Worm (Caenorhabditis elegans): ENCODE results near the gene mxl-3.

mxl-3 gene

ce11 chrX:13311641-13312423 is 38.8 kb downstream of the mxl-3 start, which contains the start of gene F46G10.1:
Gene F46G10.1 (minus strand): TSS chrX:13311755.
- TF ChIP-seq nhr-80 (tag; optimal IDR thresholded peaks at IDR 0.05) (peak; percentile 56), nhr-179 (tag; optimal IDR thresholded peaks at IDR 0.05) (no peak), bed-1 (GFP tag; IDR thresholded peaks at IDR 0.05) (no peak), unc-62 (GFP tag; optimal IDR thresholded peaks at IDR 0.05) (no peak), snpc-4 (GFP tag; optimal IDR thresholded peaks at IDR 0.05) (no peak), snpc-4 (tag; optimal IDR thresholded peaks at IDR 0.05) (no peak), ztf-22 (GFP tag; optimal IDR thresholded peaks at IDR 0.05) (no peak), attf-6 (GFP tag; IDR thresholded peaks at IDR 0.05) (no peak), nfyb-1 (GFP tag; IDR thresholded peaks at IDR 0.05) (peak; percentile 57)

- TF ChIP-seq snpc-4 (GFP tag; optimal IDR thresholded peaks at IDR 0.05) (no peak), snpc-4 (tag; optimal IDR thresholded peaks at IDR 0.05) (no peak), tbp1 (GFP tag; optimal IDR thresholded peaks at IDR 0.05) (peak; percentile 32), him-1 (tag; optimal IDR thresholded peaks at IDR 0.05) (no peak), ets-4 (GFP tag; optimal IDR thresholded peaks at IDR 0.05) (peak; percentile 56), atf-7 (tag; optimal IDR thresholded peaks at IDR 0.05) (peak; percentile 12), let-607 (tag; optimal IDR thresholded peaks at IDR 0.05) (peak in 1 of 2 experiments; percentile 35), ZK185.1 (tag; optimal IDR thresholded peaks at IDR 0.05; ENCODE audit: poor library complexity, severe bottlenecking) (peak; percentile 39), cebp-1 (GFP tag; IDR thresholded peaks at IDR 0.05) (peak; percentile 41; the same call in 1 of the 2 replicates), cebp-1 (tag; optimal IDR thresholded peaks at IDR 0.05) (peak; percentile 51), nhr-80 (tag; optimal IDR thresholded peaks at IDR 0.05) (peak; percentile 94), rec-8 (tag; optimal IDR thresholded peaks at IDR 0.05) (no peak), attf-5 (GFP tag; optimal IDR thresholded peaks at IDR 0.05) (peak; percentile 2), ztf-22 (GFP tag; optimal IDR thresholded peaks at IDR 0.05) (peak; percentile 14), dox-1 (GFP tag; IDR thresholded peaks at IDR 0.05) (peak; percentile 69; the same call in 1 of the 2 replicates)
Observed at ce11 chrX:13310763-13311162, 39.8 kb downstream of the mxl-3 start.

- TF ChIP-seq ztf-18 (tag; optimal IDR thresholded peaks at IDR 0.05) (no peak), cebp-2 (GFP tag; IDR thresholded peaks at IDR 0.05) (no peak), nfya-2 (GFP tag; IDR thresholded peaks at IDR 0.05) (no peak), dpl-1 (GFP tag; optimal IDR thresholded peaks at IDR 0.05) (no peak), lin-26 (GFP tag; IDR thresholded peaks at IDR 0.05) (no peak), let-526 (GFP tag; IDR thresholded peaks at IDR 0.05) (no peak), F33H1.4 (GFP tag; IDR thresholded peaks at IDR 0.05) (no peak), T07F8.4 (tag; optimal IDR thresholded peaks at IDR 0.05) (no peak), lin-35 (GFP tag; optimal IDR thresholded peaks at IDR 0.05) (no peak), B0035.1 (tag; optimal IDR thresholded peaks at IDR 0.05) (no peak), F57A8.1 (GFP tag; optimal IDR thresholded peaks at IDR 0.05) (no peak), attf-6 (GFP tag; IDR thresholded peaks at IDR 0.05) (no peak), efl-1 (GFP tag; optimal IDR thresholded peaks at IDR 0.05) (no peak), F39B2.1 (GFP tag; IDR thresholded peaks at IDR 0.05) (no peak), dpff-1 (tag; optimal IDR thresholded peaks at IDR 0.05) (no peak), F52B5.7 (tag; optimal IDR thresholded peaks at IDR 0.05) (no peak), nhr-90 (tag; optimal IDR thresholded peaks at IDR 0.05) (no peak), mes-4 (tag; optimal IDR thresholded peaks at IDR 0.05) (no peak), F49E8.2 (tag; optimal IDR thresholded peaks at IDR 0.05; ENCODE audit: insufficient read depth) (no peak)
Observed at ce11 chrX:13308745-13309144, 41.9 kb downstream of the mxl-3 start, which contains the start of gene srxa-8. Gene srxa-8 (minus strand): TSS chrX:13308845.

All from whole organism, young adult.